Worm (Caenorhabditis elegans) whole organism, young adult: ENCODE data around the gene srh-42.

ENCODE experiments used
- C17E4.6 ChIP-seq: fragments of 200-800 bp; sonication (Bioruptor generic); IDR thresholded peaks from 2 replicates; pipeline ENCODE4 v1.3.6; 2022; ENCODE audit warnings: missing genetic modification reagents, missing genetic modification characterization, missing compliant biosample characterization
- Y95B8A.8 ChIP-seq: fragments of 200-800 bp; sonication (Bioruptor generic); IDR thresholded peaks from 2 replicates; pipeline ENCODE4 v1.3.6; 2022; ENCODE audit warnings: missing genetic modification reagents, missing genetic modification characterization, missing compliant biosample characterization
- ceh-58 ChIP-seq: fragments of 200-800 bp; sonication (Bioruptor generic); IDR thresholded peaks from 2 replicates; pipeline ENCODE4 v1.3.6; 2022; ENCODE audit warnings: missing genetic modification characterization, missing compliant biosample characterization
- egrh-3 ChIP-seq: fragments of 200-800 bp; sonication (Bioruptor generic); IDR thresholded peaks from 2 replicates; pipeline ENCODE4 v1.3.6; 2022; ENCODE audit warnings: missing genetic modification reagents, missing genetic modification characterization, missing compliant biosample characterization
- gei-17 ChIP-seq: fragments of 200-800 bp; sonication (Bioruptor generic); optimal IDR thresholded peaks from 2 replicates; lab custom pipeline; 2018; ENCODE audit warnings: mild to moderate bottlenecking, missing genetic modification characterization, missing compliant biosample characterization
- mel-28 ChIP-seq: sonication (generic microtip); optimal IDR thresholded peaks from 2 replicates; lab custom pipeline; 2016; ENCODE audit warnings: borderline replicate concordance, mild to moderate bottlenecking, missing genetic modification characterization, missing compliant biosample characterization

ce11 chrII:14249489-14249888 lies 39.4 kb downstream of the srh-42 start:
- TF ChIP-seq mel-28 (no peak), ceh-58 (GFP tag; lab: Robert Waterston, UW) (no peak), egrh-3 (GFP tag; lab: Robert Waterston, UW) (peak; percentile 24), Y95B8A.8 (GFP tag; lab: Robert Waterston, UW) (no peak), gei-17 (GFP tag; lab: Kevin White, UChicago) (no peak), C17E4.6 (no peak)
